Fruit fly (Drosophila melanogaster) whole organism, wandering third instar larva: ENCODE measurements around the gene RpL10.

Experiments used
- Abd-B ChIP-seq: fragments of >200 bp; optimal IDR thresholded peaks from 2 replicates; lab custom pipeline; 2017; ENCODE audit warnings: missing biosample characterization, missing genetic modification characterization
- CG32264 ChIP-seq: fragments of 200-800 bp; sonication (Bioruptor generic); optimal IDR thresholded peaks from 2 replicates; lab custom pipeline; 2016; ENCODE audit warnings: missing biosample characterization, missing genetic modification characterization
- CG9705 ChIP-seq: fragments of 200-800 bp; sonication (Bioruptor generic); optimal IDR thresholded peaks from 2 replicates; lab custom pipeline; 2018; ENCODE audit warnings: missing biosample characterization, mild to moderate bottlenecking, missing genetic modification characterization
- CrebA ChIP-seq: fragments of 200-800 bp; sonication (Bioruptor generic); optimal IDR thresholded peaks from 2 replicates; lab custom pipeline; 2016; ENCODE audit warnings: missing biosample characterization, mild to moderate bottlenecking, missing genetic modification characterization, borderline replicate concordance
- Dfd ChIP-seq: fragments of >200 bp; optimal IDR thresholded peaks from 2 replicates; lab custom pipeline; 2017; ENCODE audit warnings: missing biosample characterization, missing genetic modification characterization
- Dif ChIP-seq: fragments of 200-275, 200-300 bp; sonication (Bioruptor generic); optimal IDR thresholded peaks from 2 replicates; lab custom pipeline; 2018; ENCODE audit warnings: missing biosample characterization, missing genetic modification characterization; ENCODE audit not compliant: partially characterized antibody
- HLH106 ChIP-seq: fragments of 200-800 bp; optimal IDR thresholded peaks from 3 replicates; lab custom pipeline; 2019; ENCODE audit warnings: missing biosample characterization, mild to moderate bottlenecking, missing genetic modification characterization, moderate library complexity
- Hnf4 ChIP-seq: fragments of 200-800 bp; sonication (Bioruptor generic); optimal IDR thresholded peaks from 2 replicates; lab custom pipeline; 2016; ENCODE audit warnings: missing biosample characterization, mild to moderate bottlenecking, missing genetic modification characterization
- Hr83 ChIP-seq: fragments of 200-300 bp; sonication (Bioruptor generic); optimal IDR thresholded peaks from 2 replicates; lab custom pipeline; 2016; ENCODE audit warnings: missing biosample characterization, mild to moderate bottlenecking, missing genetic modification characterization, moderate library complexity; ENCODE audit not compliant: poor library complexity, severe bottlenecking
- Jra ChIP-seq: sonication (Bioruptor generic); optimal IDR thresholded peaks from 2 replicates; lab custom pipeline; 2016; ENCODE audit warnings: missing biosample characterization, missing genetic modification characterization
- Mio ChIP-seq: sonication (Bioruptor generic); optimal IDR thresholded peaks from 2 replicates; lab custom pipeline; 2016; ENCODE audit warnings: missing biosample characterization, missing genetic modification characterization
- N ChIP-seq: fragments of >200 bp; optimal IDR thresholded peaks from 2 replicates; lab custom pipeline; 2018; ENCODE audit warnings: missing biosample characterization, missing external identifiers, missing genetic modification characterization
- OdsH ChIP-seq: fragments of 200-800 bp; sonication (Bioruptor generic); optimal IDR thresholded peaks from 2 replicates; lab custom pipeline; 2016; ENCODE audit warnings: missing biosample characterization, mild to moderate bottlenecking, missing genetic modification characterization
- Rel ChIP-seq, 2 experiments: fragments of 200-800 bp; sonication (Bioruptor generic) in 1 of 2; optimal IDR thresholded peaks; 2 replicates in 1 of 2; 3 replicates in 1 of 2; lab custom pipeline; 2016 to 2019; ENCODE audit warnings: mild to moderate bottlenecking in 2 of 2, missing biosample characterization in 2 of 2, missing genetic modification characterization in 2 of 2, moderate library complexity in 1 of 2
- Vsx2 ChIP-seq: fragments of 200-300, 225-300 bp; sonication (Bioruptor generic); optimal IDR thresholded peaks from 2 replicates; lab custom pipeline; 2018; ENCODE audit warnings: missing biosample characterization, missing genetic modification characterization; ENCODE audit not compliant: partially characterized antibody
- br ChIP-seq: fragments of 200-800 bp; sonication (Bioruptor generic); optimal IDR thresholded peaks from 2 replicates; lab custom pipeline; 2016; ENCODE audit warnings: missing biosample characterization, missing genetic modification characterization
- dl ChIP-seq, 2 experiments: fragments of 175-275, 200-275 bp in 1 of 2; fragments of 200-275 bp in 1 of 2; sonication (Bioruptor generic); optimal IDR thresholded peaks; lab custom pipeline; 2018; ENCODE audit warnings: mild to moderate bottlenecking in 2 of 2, missing biosample characterization in 2 of 2, missing genetic modification characterization in 2 of 2, moderate library complexity in 2 of 2; ENCODE audit not compliant: partially characterized antibody in 2 of 2, insufficient read depth in 1 of 2
- dmrt93B ChIP-seq: fragments of 200-800 bp; sonication (Bioruptor generic); optimal IDR thresholded peaks from 2 replicates; lab custom pipeline; 2018; ENCODE audit warnings: missing biosample characterization, mild to moderate bottlenecking, missing genetic modification characterization
- ey ChIP-seq: fragments of 200-800 bp; sonication (Bioruptor generic); optimal IDR thresholded peaks from 2 replicates; lab custom pipeline; 2016; ENCODE audit warnings: missing biosample characterization, missing genetic modification characterization
- fru ChIP-seq: fragments of 200-800 bp; sonication (Bioruptor generic); optimal IDR thresholded peaks from 3 replicates; lab custom pipeline; 2016; ENCODE audit warnings: missing biosample characterization, mild to moderate bottlenecking, missing genetic modification characterization
- lola ChIP-seq: fragments of >200 bp; optimal IDR thresholded peaks from 2 replicates; lab custom pipeline; 2017; ENCODE audit warnings: missing biosample characterization, missing genetic modification characterization
- pan ChIP-seq: fragments of >200 bp; optimal IDR thresholded peaks from 2 replicates; lab custom pipeline; 2017
- psq ChIP-seq: fragments of 200-800 bp; sonication (Bioruptor generic); optimal IDR thresholded peaks from 3 replicates; lab custom pipeline; 2017; ENCODE audit warnings: missing biosample characterization, mild to moderate bottlenecking, missing genetic modification characterization, moderate library complexity
- sage ChIP-seq: fragments of 200-800 bp; sonication (Bioruptor generic); optimal IDR thresholded peaks from 2 replicates; lab custom pipeline; 2016; ENCODE audit warnings: missing biosample characterization, mild to moderate bottlenecking, missing genetic modification characterization
- sv ChIP-seq: fragments of 200-800 bp; sonication (Bioruptor generic); optimal IDR thresholded peaks from 3 replicates; lab custom pipeline; 2016; ENCODE audit warnings: missing biosample characterization, missing genetic modification characterization
- tai ChIP-seq: sonication (Bioruptor generic); optimal IDR thresholded peaks from 2 replicates; lab custom pipeline; 2016; ENCODE audit warnings: missing biosample characterization, missing genetic modification characterization
- woc ChIP-seq: sonication (Bioruptor generic); optimal IDR thresholded peaks from 2 replicates; lab custom pipeline; 2016; ENCODE audit warnings: missing biosample characterization, mild to moderate bottlenecking, missing genetic modification characterization

The RpL10 gene

DNA sequence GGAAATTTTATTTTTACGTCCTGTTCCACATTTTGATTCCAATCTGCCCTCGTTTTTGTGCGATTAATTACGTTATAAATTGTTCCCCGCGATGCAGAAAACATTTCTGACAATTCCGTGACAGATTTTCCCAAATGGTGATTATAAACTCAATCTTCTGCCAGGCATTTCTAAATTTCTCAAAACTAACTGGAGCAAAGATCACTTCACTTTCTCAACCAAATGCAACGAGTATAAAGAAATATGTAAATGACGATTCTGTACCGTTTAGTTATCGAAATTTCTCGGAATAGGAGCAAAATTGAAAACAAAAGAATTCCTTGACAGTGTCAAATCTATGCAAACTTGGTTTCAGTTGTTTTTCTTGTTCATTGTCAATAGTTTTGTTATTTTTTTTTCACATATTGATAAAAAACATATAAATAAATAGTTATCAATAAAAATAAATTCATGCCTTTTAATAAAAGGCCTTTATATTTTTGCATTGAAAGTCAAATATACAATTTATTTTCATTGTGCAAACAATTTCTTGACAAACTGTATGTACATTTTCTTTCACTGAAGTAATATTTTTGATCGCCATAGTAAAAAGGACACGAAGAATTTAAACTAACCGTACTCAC, 1.6 kb upstream of the RpL10 start, which contains the start of gene CkIIalpha:
TSS of gene CkIIalpha (plus strand) at position 270 of the 623 bp plus-strand sequence.
- TF ChIP-seq ey (GFP tag; lab: Kevin White, UChicago) (no peak), dl (GFP tag; optimal IDR thresholded peaks at IDR 0.05; lab: Kevin White, UChicago; ENCODE audit: insufficient read depth in 1 of 2, partially characterized antibody in 2 of 2) (no peak), dmrt93B (GFP tag; lab: Kevin White, UChicago) (no peak), Jra (GFP tag; lab: Kevin White, UChicago) (no peak), Mio (GFP tag; lab: Kevin White, UChicago) (no peak), sage (no peak), Vsx2 (GFP tag; lab: Kevin White, UChicago) (no peak), OdsH (GFP tag; lab: Kevin White, UChicago) (no peak), fru (GFP tag; lab: Kevin White, UChicago) (no peak), woc (GFP tag; lab: Kevin White, UChicago) (no peak), sv (GFP tag; lab: Kevin White, UChicago) (no peak), pan (lab: Kevin White, UChicago) (no peak), N (GFP tag; lab: Kevin White, UChicago) (no peak), Hnf4 (no peak), Dfd (GFP tag; lab: Kevin White, UChicago) (no peak), Hr83 (no peak), CG9705 (GFP tag; lab: Kevin White, UChicago) (no peak)

dm6 chr3L:23088927-23089326, 6.3 kb downstream of the RpL10 start:
- TF ChIP-seq Jra (GFP tag; lab: Kevin White, UChicago) (no peak), tai (GFP tag; lab: Kevin White, UChicago) (no peak), lola (GFP tag; lab: Kevin White, UChicago) (no peak), CG32264 (GFP tag; lab: Kevin White, UChicago) (no peak), psq (GFP tag; lab: Kevin White, UChicago) (no peak), CrebA (GFP tag; lab: Kevin White, UChicago) (no peak), Dif (GFP tag; lab: Kevin White, UChicago) (no peak), br (GFP tag; lab: Kevin White, UChicago) (no peak), Rel (GFP tag; optimal IDR thresholded peaks at IDR 0.05; lab: Kevin White, UChicago) (no peak), Rel (tag; optimal IDR thresholded peaks at IDR 0.05; lab: Kevin White, UChicago) (no peak), HLH106 (tag; lab: Kevin White, UChicago) (no peak), Abd-B (GFP tag; lab: Kevin White, UChicago) (no peak), fru (GFP tag; lab: Kevin White, UChicago) (no peak), CG9705 (GFP tag; lab: Kevin White, UChicago) (no peak), ey (GFP tag; lab: Kevin White, UChicago) (no peak), OdsH (GFP tag; lab: Kevin White, UChicago) (no peak)

DNA sequence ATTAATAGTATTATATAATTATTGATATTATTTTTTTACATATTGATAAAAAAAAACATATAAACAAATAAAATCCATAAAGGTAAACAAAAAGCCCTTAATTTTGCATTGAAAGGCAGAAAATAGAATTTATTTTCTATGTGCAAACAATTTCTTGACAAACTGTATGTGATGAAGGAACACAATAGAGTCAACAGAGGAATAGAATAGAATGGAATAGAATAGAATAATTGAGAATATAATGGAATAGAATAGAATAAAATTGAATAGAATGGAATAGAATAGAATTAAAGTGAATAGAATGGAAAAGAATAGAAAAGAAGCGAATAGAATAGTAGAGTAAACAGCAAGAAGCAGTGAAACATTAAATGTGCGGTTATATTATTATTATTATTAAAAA, 14.0 kb downstream of the RpL10 start:
- TF ChIP-seq CG32264 (GFP tag; lab: Kevin White, UChicago) (no peak), sv (GFP tag; lab: Kevin White, UChicago) (no peak), fru (GFP tag; lab: Kevin White, UChicago) (no peak), sage (no peak), OdsH (GFP tag; lab: Kevin White, UChicago) (no peak), dmrt93B (GFP tag; lab: Kevin White, UChicago) (no peak)
